Worm (Caenorhabditis elegans): ENCODE results near the gene R105.5.

- TF ChIP-seq tab-1 (GFP tag; IDR thresholded peaks at IDR 0.05) = no peak
- TF ChIP-seq cog-1 (tag; optimal IDR thresholded peaks at IDR 0.05) = no peak
- no peak for TF ChIP-seq klf-2 (GFP tag; conservative IDR thresholded peaks at IDR 0.05)
- TF ChIP-seq ztf-29 (GFP tag; IDR thresholded peaks at IDR 0.05) = no peak
- no peak for TF ChIP-seq ref-1 (GFP tag; conservative IDR thresholded peaks at IDR 0.05)
- TF ChIP-seq med-1 (GFP tag; optimal IDR thresholded peaks at IDR 0.05; ENCODE audit: insufficient read depth) = no peak
- no peak for TF ChIP-seq T22C8.4 (GFP tag; IDR thresholded peaks at IDR 0.05)
- TF ChIP-seq flt-1 (GFP tag; IDR thresholded peaks at IDR 0.05) = no peak
These were observed 1.7 kb downstream of the R105.5 start, which contains the start of gene F19C7.8 for ce11 chrIV:4637840-4638239.
